Worm (Caenorhabditis elegans) whole organism, early embryonic: ENCODE data around the gene rps-13.

ENCODE experiments used
- B0310.2 ChIP-seq: sonication (generic microtip); optimal IDR thresholded peaks from 2 replicates; lab custom pipeline; 2016; ENCODE audit warnings: mild to moderate bottlenecking, missing genetic modification characterization, missing compliant biosample characterization
- aly-1 ChIP-seq: sonication (generic microtip); optimal IDR thresholded peaks from 2 replicates; lab custom pipeline; 2016; ENCODE audit warnings: missing genetic modification characterization, missing compliant biosample characterization
- ama-1 ChIP-seq: fragments of 150-350 bp; optimal IDR thresholded peaks from 2 replicates; lab custom pipeline; 2014
- ets-7 ChIP-seq: sonication (generic microtip); optimal IDR thresholded peaks from 2 replicates; lab custom pipeline; 2016; ENCODE audit warnings: missing genotype, missing genetic modification characterization, missing compliant biosample characterization
- pes-1 ChIP-seq: fragments of 200-800 bp; sonication (Bioruptor generic); IDR thresholded peaks from 2 replicates; pipeline ENCODE4 v1.3.6; 2022; ENCODE audit warnings: missing genetic modification reagents, missing genetic modification characterization, missing compliant biosample characterization

DNA sequence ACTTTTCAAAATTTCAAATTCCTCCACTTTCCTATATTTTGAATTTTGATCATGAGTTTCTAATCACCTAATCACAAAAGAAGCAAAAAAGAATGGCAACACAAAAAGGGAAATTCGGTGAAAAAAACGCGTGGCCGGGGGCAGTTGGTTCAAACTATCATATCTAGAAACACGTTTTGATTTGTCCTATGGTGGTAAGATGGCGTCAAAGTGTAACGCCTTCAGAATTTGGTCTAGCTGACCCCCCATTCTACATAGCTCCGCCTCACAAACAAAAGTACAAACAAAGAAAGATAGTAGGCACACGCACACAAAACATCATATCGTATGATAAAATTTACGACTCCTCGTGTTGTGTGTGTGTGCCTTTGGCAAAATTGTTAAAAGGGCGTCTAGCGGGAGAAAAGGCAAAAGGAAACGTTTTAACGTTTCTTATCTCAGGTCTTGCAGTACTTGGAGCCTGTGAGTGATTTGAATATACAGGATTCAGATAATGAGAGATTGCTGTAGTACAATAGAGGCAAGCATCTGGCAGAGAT, 47.2 kb upstream of the rps-13 start:
- no peak for TF ChIP-seq pes-1 (GFP tag; lab: Robert Waterston, UW)
- no peak for TF ChIP-seq ets-7 (tag; lab: Kevin White, UChicago)
- no peak for TF ChIP-seq B0310.2
- no peak for TF ChIP-seq ama-1 (lab: Kevin White, UChicago)
- no peak for TF ChIP-seq aly-1
